Fruit fly (Drosophila melanogaster) whole organism, pupa: ENCODE data around the gene CG34126.

Source experiments
- Pif1A ChIP-seq: fragments of 200-800 bp; sonication (Bioruptor generic); optimal IDR thresholded peaks from 3 replicates; lab custom pipeline; 2016; ENCODE audit warnings: missing biosample characterization, missing genetic modification characterization
- rn ChIP-seq: fragments of 200-800 bp; sonication (Bioruptor generic); IDR thresholded peaks from 2 replicates; pipeline ENCODE4 v1.3.6; 2022; ENCODE audit warnings: missing biosample characterization, missing genetic modification characterization

- TF ChIP-seq rn (GFP tag; lab: Robert Waterston, UW) = no peak
- TF ChIP-seq Pif1A (GFP tag; lab: Kevin White, UChicago) = no peak
Measured at dm6 chr2L:5002031-5002430, 20.6 kb downstream of the CG34126 start.
